Worm (Caenorhabditis elegans): ENCODE data around the gene dmd-8.

The dmd-8 gene

ce11 chrV:381227-381950 lies 45.1 kb upstream of the dmd-8 start, which contains the start of gene ZK6.8:
ZK6.8 (plus strand) TSS chrV:381908.
- TF ChIP-seq set-16 (GFP tag; IDR thresholded peaks at IDR 0.05) (no peak), nhr-10 (tag; optimal IDR thresholded peaks at IDR 0.05) (peak; percentile 11), F49E8.2 (tag; optimal IDR thresholded peaks at IDR 0.05; ENCODE audit: borderline replicate concordance) (no peak), daf-16 (GFP tag; optimal IDR thresholded peaks at IDR 0.05) (no peak), daf-16 (tag; optimal IDR thresholded peaks at IDR 0.05) (peak; percentile 68), nhr-102 (tag; optimal IDR thresholded peaks at IDR 0.05) (no peak), daf-19 (GFP tag; conservative IDR thresholded peaks at IDR 0.05) (no peak), mdl-1 (tag; optimal IDR thresholded peaks at IDR 0.05) (peak; percentile 45 to 88), snpc-4 (tag; optimal IDR thresholded peaks at IDR 0.05) (no peak), R02D3.7 (tag; optimal IDR thresholded peaks at IDR 0.05) (no peak), ZK337.2 (GFP tag; IDR thresholded peaks at IDR 0.05) (no peak), hlh-11 (tag; optimal IDR thresholded peaks at IDR 0.05) (peak; percentile 87), tra-1 (GFP tag; IDR thresholded peaks at IDR 0.05) (no peak), ceh-44 (GFP tag; IDR thresholded peaks at IDR 0.05) (no peak), dmd-9 (GFP tag; IDR thresholded peaks at IDR 0.05) (no peak), mxl-3 (GFP tag; optimal IDR thresholded peaks at IDR 0.05) (peak; percentile 91), ces-1 (GFP tag; optimal IDR thresholded peaks at IDR 0.05) (no peak), nhr-237 (tag; optimal IDR thresholded peaks at IDR 0.05) (no peak), cey-2 (tag; optimal IDR thresholded peaks at IDR 0.05; ENCODE audit: borderline replicate concordance, insufficient read depth) (peak; percentile 82), Y75B8A.6 (GFP tag; IDR thresholded peaks at IDR 0.05) (no peak), nhr-48 (tag; optimal IDR thresholded peaks at IDR 0.05) (peak; percentile 88), lin-38 (GFP tag; IDR thresholded peaks at IDR 0.05) (no peak), ZK546.5 (tag; optimal IDR thresholded peaks at IDR 0.05) (no peak), egl-43 (GFP tag; IDR thresholded peaks at IDR 0.05) (no peak), nhr-28 (tag; optimal IDR thresholded peaks at IDR 0.05) (peak; percentile 87), dmd-6 (GFP tag; IDR thresholded peaks at IDR 0.05) (peak; percentile 43), skn-1 (tag; optimal IDR thresholded peaks at IDR 0.05) (no peak), lin-39 (tag; optimal IDR thresholded peaks at IDR 0.05) (no peak), madf-5 (GFP tag; IDR thresholded peaks at IDR 0.05) (no peak), aha-1 (tag) (peak; percentile 51), hmg-1.1 (GFP tag; IDR thresholded peaks at IDR 0.05) (no peak), tag-97 (GFP tag; IDR thresholded peaks at IDR 0.05) (no peak), vab-7 (GFP tag; IDR thresholded peaks at IDR 0.05) (no peak), F10B5.3 (tag; optimal IDR thresholded peaks at IDR 0.05) (no peak), ceh-32 (tag; optimal IDR thresholded peaks at IDR 0.05; ENCODE audit: poor library complexity) (no peak), gei-8 (GFP tag; optimal IDR thresholded peaks at IDR 0.05) (no peak), ctbp-1 (GFP tag; IDR thresholded peaks at IDR 0.05) (no peak), zfp-3 (GFP tag; conservative IDR thresholded peaks at IDR 0.05) (no peak), fkh-10 (GFP tag; optimal IDR thresholded peaks at IDR 0.05) (no peak), unc-39 (tag; optimal IDR thresholded peaks at IDR 0.05) (no peak), pqm-1 (tag; optimal IDR thresholded peaks at IDR 0.05) (peak; percentile 6), madf-9 (GFP tag; conservative IDR thresholded peaks at IDR 0.05) (no peak), dve-1 (tag; optimal IDR thresholded peaks at IDR 0.05; ENCODE audit: insufficient read depth) (peak; percentile 48), hlh-30 (tag; optimal IDR thresholded peaks at IDR 0.05; ENCODE audit: insufficient read depth) (peak; percentile 73), zag-1 (tag; optimal IDR thresholded peaks at IDR 0.05) (no peak), nhr-11 (tag; optimal IDR thresholded peaks at IDR 0.05) (no peak), F44E2.7 (GFP tag; IDR thresholded peaks at IDR 0.05) (no peak), snpc-1.2 (GFP tag; IDR thresholded peaks at IDR 0.05) (no peak), unc-62 (GFP tag; optimal IDR thresholded peaks at IDR 0.05 in 1 of 2) (peak in 1 of 2 experiments; percentile 93), unc-62 (tag; optimal IDR thresholded peaks at IDR 0.05) (no peak), ama-1 (optimal IDR thresholded peaks at IDR 0.05) (no peak)

Measured in whole organism, L4 larva.